Worm (Caenorhabditis elegans) whole organism, young adult: Measurements from ENCODE around the gene set-12.

Experiments
- Y53F4B.3 ChIP-seq: fragments of 200-800 bp; sonication (Bioruptor generic); IDR thresholded peaks from 2 replicates; pipeline ENCODE4 v1.3.6; 2022; ENCODE audit warnings: missing genetic modification reagents, missing genetic modification characterization, missing compliant biosample characterization
- egl-18 ChIP-seq: fragments of 200-800 bp; sonication (Bioruptor generic); IDR thresholded peaks from 2 replicates; pipeline ENCODE4 v1.3.6; 2022; ENCODE audit warnings: missing genetic modification reagents, missing genetic modification characterization, missing compliant biosample characterization
- nhr-27 ChIP-seq: fragments of 200-800 bp; sonication (Bioruptor generic); optimal IDR thresholded peaks from 2 replicates; lab custom pipeline; 2018; ENCODE audit warnings: mild to moderate bottlenecking, missing genetic modification characterization, moderate library complexity, missing compliant biosample characterization
- rcor-1 ChIP-seq: fragments of 200-800 bp; sonication (Bioruptor generic); IDR thresholded peaks from 2 replicates; pipeline ENCODE4 v1.3.6; 2022; ENCODE audit warnings: missing genetic modification reagents, missing genetic modification characterization, missing compliant biosample characterization
- rpc-1 ChIP-seq, 2 experiments: fragments of 150-350 bp in 1 of 2; sonication (generic microtip) in 1 of 2; optimal IDR thresholded peaks; 2 replicates each; lab custom pipeline; 2014 to 2018; ENCODE audit warnings: missing biosample characterization in 1 of 2, missing genetic modification characterization in 1 of 2, missing genetic modification reagents in 1 of 2, missing genotype in 1 of 2
- sea-2 ChIP-seq: fragments of 200-800 bp; sonication (Bioruptor generic); IDR thresholded peaks from 2 replicates; pipeline ENCODE4 v1.3.6; 2022; ENCODE audit warnings: missing genetic modification characterization, missing compliant biosample characterization
- ztf-18 ChIP-seq: sonication (generic microtip); optimal IDR thresholded peaks from 2 replicates; lab custom pipeline; 2016; ENCODE audit warnings: missing genotype, mild to moderate bottlenecking, missing genetic modification characterization, missing compliant biosample characterization

DNA sequence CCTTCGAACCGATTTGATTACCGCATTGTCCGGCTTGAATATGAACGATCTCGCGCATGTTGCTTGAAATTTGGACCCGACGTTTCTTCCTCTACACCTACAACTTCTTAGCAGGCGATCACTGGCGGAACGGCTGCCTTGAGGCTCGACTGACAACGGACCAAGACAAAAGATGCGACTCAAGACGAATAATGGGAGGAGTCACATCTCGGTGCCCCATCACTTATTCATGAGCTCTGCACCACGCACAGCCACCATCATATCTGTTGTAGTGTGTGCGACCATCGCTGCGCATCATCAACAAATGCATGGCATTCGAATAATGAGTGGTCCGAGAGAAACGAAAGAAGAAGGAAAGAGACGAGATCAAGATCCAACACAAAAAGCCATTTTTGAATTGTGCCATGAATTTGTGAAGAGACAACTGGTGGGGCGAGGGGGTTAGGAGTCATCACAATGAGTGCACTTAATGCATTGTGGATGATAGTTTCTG is 40.5 kb upstream of the set-12 start, which contains the start of gene mec-7:
- TF ChIP-seq rpc-1 (optimal IDR thresholded peaks at IDR 0.05; lab: Kevin White, UChicago) (no peak), rpc-1 (tag; optimal IDR thresholded peaks at IDR 0.05; lab: Kevin White, UChicago) (no peak), egl-18 (no peak), Y53F4B.3 (GFP tag; lab: Robert Waterston, UW) (no peak), nhr-27 (no peak), rcor-1 (GFP tag; lab: Robert Waterston, UW) (no peak), ztf-18 (tag; lab: Kevin White, UChicago) (no peak), sea-2 (GFP tag; lab: Robert Waterston, UW) (no peak)
